Worm (Caenorhabditis elegans): ENCODE measurements around the gene ZK593.3.

ZK593.3 gene

DNA sequence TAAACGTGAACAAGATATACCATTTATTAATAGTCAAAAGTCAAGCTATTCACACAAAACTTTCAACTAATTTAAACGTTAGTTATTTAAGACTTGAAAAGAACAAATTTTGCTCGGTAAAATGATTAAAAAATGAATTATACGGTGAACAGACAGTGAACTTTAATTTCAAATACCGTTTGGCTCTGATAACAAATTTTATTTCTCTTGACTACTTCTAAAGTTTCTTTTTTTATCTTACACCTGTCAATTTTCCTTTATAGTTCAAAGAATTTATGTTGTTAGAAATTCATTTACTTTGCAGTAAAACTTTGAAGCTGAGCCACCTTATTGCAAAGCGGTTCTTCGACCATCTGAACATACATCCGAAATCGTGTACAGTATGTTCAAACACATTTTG is at the start of gene ZK593.3:
Gene ZK593.3 (plus strand): TSS at position 301 of the 400 bp plus-strand sequence.
- no peak for TF ChIP-seq ceh-58 (GFP tag; IDR thresholded peaks at IDR 0.05)
- TF ChIP-seq gei-17 (GFP tag; optimal IDR thresholded peaks at IDR 0.05), result no peak
- TF ChIP-seq nhr-80 (tag; optimal IDR thresholded peaks at IDR 0.05), result peak; percentile 4
- no peak for TF ChIP-seq chd-7 (tag; optimal IDR thresholded peaks at IDR 0.05)

DNA sequence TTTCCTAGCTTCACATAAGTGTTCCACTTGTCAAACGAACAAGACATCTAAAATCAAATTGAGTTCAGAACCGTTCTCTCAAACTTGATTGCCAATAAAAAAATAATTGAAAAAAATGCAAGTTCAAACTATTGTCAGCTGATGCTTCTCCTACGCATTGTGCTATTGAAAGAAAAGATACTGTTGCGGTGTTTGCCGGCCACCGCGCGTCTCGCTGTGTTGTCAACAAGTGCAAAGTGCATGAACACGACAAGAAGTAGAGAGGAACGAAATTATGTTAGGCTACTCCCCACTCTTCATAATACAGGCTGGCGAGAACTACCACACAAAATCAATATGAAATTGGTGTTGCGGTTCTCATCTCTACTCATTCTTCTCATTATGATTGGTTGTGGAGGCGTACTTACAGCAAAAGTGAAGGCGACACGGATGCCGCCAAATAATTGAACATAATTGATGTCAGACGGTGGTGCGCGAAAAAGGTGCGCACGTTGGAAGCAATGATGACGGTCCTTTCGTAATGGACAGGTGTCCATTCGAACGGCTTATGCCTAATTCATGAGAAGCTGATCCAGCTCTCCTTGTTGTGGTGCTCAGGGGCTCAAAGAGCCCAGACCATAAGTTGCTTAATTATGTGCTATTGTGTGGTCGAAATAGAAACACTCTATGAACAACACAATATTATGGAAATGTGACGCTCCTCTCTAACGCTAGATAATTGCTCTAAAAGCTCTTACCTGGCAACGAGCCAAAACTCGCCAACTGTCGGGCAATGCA is 47.9 kb upstream of the ZK593.3 start:
- TF ChIP-seq D2030.7 (GFP tag; IDR thresholded peaks at IDR 0.05) (no peak), ceh-79 (tag; optimal IDR thresholded peaks at IDR 0.05) (no peak), B0261.1 (tag; optimal IDR thresholded peaks at IDR 0.05) (no peak), zim-3 (tag; optimal IDR thresholded peaks at IDR 0.05) (no peak), aptf-3 (GFP tag; IDR thresholded peaks at IDR 0.05) (no peak), fkh-3 (tag; optimal IDR thresholded peaks at IDR 0.05) (no peak), ztf-26 (tag; optimal IDR thresholded peaks at IDR 0.05) (no peak), snpc-4 (GFP tag; optimal IDR thresholded peaks at IDR 0.05) (no peak), snpc-4 (tag; optimal IDR thresholded peaks at IDR 0.05) (no peak), ztf-28 (GFP tag; IDR thresholded peaks at IDR 0.05) (no peak), zfh-2 (GFP tag; conservative IDR thresholded peaks at IDR 0.05) (no peak), F57C9.4 (tag; optimal IDR thresholded peaks at IDR 0.05) (no peak), dox-1 (GFP tag; IDR thresholded peaks at IDR 0.05) (no peak), B0035.1 (tag; optimal IDR thresholded peaks at IDR 0.05) (no peak), dpl-1 (GFP tag; optimal IDR thresholded peaks at IDR 0.05) (no peak), akir-1 (GFP tag; optimal IDR thresholded peaks at IDR 0.05) (no peak), mxl-1 (tag; optimal IDR thresholded peaks at IDR 0.05) (no peak), pbrm-1 (GFP tag; IDR thresholded peaks at IDR 0.05) (no peak), unc-130 (GFP tag; optimal IDR thresholded peaks at IDR 0.05) (no peak)

DNA sequence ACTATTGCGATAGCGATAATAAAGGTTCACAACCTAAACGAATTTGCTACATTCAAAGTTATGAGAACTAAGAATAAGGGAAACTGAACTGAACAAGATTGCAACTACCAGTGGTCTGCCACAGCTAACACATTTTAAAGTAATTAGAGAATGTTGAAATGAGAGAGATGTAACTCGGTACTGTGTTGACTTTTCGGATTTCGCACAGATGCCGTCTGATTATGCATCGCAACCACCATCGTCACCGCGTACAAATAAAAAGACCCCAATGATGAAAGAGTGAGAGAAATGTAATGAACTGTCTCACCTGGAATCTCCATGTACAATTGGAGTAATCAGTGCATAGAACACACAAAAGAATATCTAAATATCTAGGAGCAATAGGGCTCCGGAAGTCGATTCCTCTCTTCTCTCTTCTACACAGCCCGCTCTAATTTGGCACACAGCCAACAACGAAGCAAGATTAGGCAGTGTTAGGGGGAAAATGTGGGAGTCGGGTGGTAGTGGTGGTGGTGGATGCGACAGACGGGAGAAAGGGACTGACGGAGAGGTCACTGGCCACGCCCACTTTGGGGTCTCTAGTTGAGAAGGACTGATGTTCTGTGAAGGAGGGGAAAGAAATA is 46.7 kb upstream of the ZK593.3 start, which contains the start of gene F13E9.11:
Gene F13E9.11 (minus strand): TSS at position 507 of the 623 bp plus-strand sequence.
- TF ChIP-seq Y53G8AR.9 (GFP tag; conservative IDR thresholded peaks at IDR 0.05) (no peak), chd-7 (tag; optimal IDR thresholded peaks at IDR 0.05) (no peak), hsf-1 (GFP tag; IDR thresholded peaks at IDR 0.05) (no peak), unc-62 (GFP tag; optimal IDR thresholded peaks at IDR 0.05) (no peak), F57A8.1 (GFP tag; optimal IDR thresholded peaks at IDR 0.05) (no peak), lsy-27 (tag; optimal IDR thresholded peaks at IDR 0.05; ENCODE audit: borderline replicate concordance, insufficient read depth) (no peak), sdz-38 (tag; optimal IDR thresholded peaks at IDR 0.05) (no peak), lir-1 (GFP tag; conservative IDR thresholded peaks at IDR 0.05) (no peak), ceh-91 (GFP tag; IDR thresholded peaks at IDR 0.05) (no peak), zfh-2 (GFP tag; conservative IDR thresholded peaks at IDR 0.05) (no peak; the same call in 1 of the 2 replicates), ztf-3 (GFP tag; optimal IDR thresholded peaks at IDR 0.05) (no peak), F37B4.10 (GFP tag; IDR thresholded peaks at IDR 0.05) (no peak), F49E8.2 (tag; optimal IDR thresholded peaks at IDR 0.05; ENCODE audit: insufficient read depth) (no peak), snpc-4 (GFP tag; optimal IDR thresholded peaks at IDR 0.05) (no peak), snpc-4 (tag; optimal IDR thresholded peaks at IDR 0.05) (no peak), sea-2 (GFP tag; IDR thresholded peaks at IDR 0.05) (no peak), attf-6 (GFP tag; IDR thresholded peaks at IDR 0.05) (no peak), T26A5.8 (tag; optimal IDR thresholded peaks at IDR 0.05) (no peak)
